Worm (Caenorhabditis elegans) whole organism, L1 larva: Measurements from ENCODE around the gene srh-4.

Source experiments
- C16A3.4 ChIP-seq: fragments of 150-350 bp; optimal IDR thresholded peaks from 2 replicates; lab custom pipeline; 2014; ENCODE audit warnings: missing biosample characterization, missing genetic modification characterization
- C34B4.2 ChIP-seq: sonication (generic microtip); optimal IDR thresholded peaks from 2 replicates; lab custom pipeline; 2017; ENCODE audit warnings: mild to moderate bottlenecking, missing genetic modification characterization, missing compliant biosample characterization
- F16B12.6 ChIP-seq: fragments of 150-350 bp; optimal IDR thresholded peaks from 2 replicates; lab custom pipeline; 2014; ENCODE audit warnings: missing biosample characterization, missing genetic modification characterization
- Y116A8C.19 ChIP-seq: sonication (generic microtip); optimal IDR thresholded peaks from 2 replicates; lab custom pipeline; 2016; ENCODE audit warnings: missing compliant biosample characterization, missing genetic modification characterization, borderline replicate concordance
- aha-1 ChIP-seq: fragments of 150-350 bp; optimal IDR thresholded peaks from 2 replicates; lab custom pipeline; 2014; ENCODE audit warnings: missing biosample characterization, missing genetic modification characterization
- alr-1 ChIP-seq: fragments of 200-800 bp; sonication (Bioruptor generic); optimal IDR thresholded peaks from 2 replicates; lab custom pipeline; 2018; ENCODE audit warnings: borderline replicate concordance, mild to moderate bottlenecking, missing genetic modification characterization, missing compliant biosample characterization
- blmp-1 ChIP-seq: fragments of 150-350 bp; optimal IDR thresholded peaks from 2 replicates; lab custom pipeline; 2014; ENCODE audit warnings: missing biosample characterization, missing genetic modification characterization
- ceh-63 ChIP-seq: fragments of 200-800 bp; sonication (Bioruptor generic); optimal IDR thresholded peaks from 2 replicates; lab custom pipeline; 2018; ENCODE audit warnings: mild to moderate bottlenecking, missing genetic modification characterization, missing compliant biosample characterization
- ceh-8 ChIP-seq: fragments of 200-800 bp; sonication (Bioruptor generic); optimal IDR thresholded peaks from 2 replicates; lab custom pipeline; 2018; ENCODE audit warnings: mild to moderate bottlenecking, missing genetic modification characterization, moderate library complexity, missing compliant biosample characterization
- ceh-82 ChIP-seq, 3 experiments: fragments of 150-350 bp in 1 of 3; sonication (generic microtip) in 2 of 3; optimal IDR thresholded peaks; 2 replicates each; lab custom pipeline; 2014 to 2017; ENCODE audit warnings: missing biosample characterization in 3 of 3, missing genetic modification characterization in 3 of 3
- dpl-1 ChIP-seq, 3 experiments: fragments of 150-350 bp in 2 of 3; sonication (generic microtip) in 1 of 3; optimal IDR thresholded peaks; 2 replicates each; lab custom pipeline; 2014 to 2017; ENCODE audit warnings: missing biosample characterization in 3 of 3, missing genetic modification characterization in 3 of 3, missing genetic modification reagents in 3 of 3
- efl-1 ChIP-seq, 4 experiments: fragments of 150-350 bp; optimal IDR thresholded peaks in 3 of 4; peaks in 1 of 4; 1 replicate in 1 of 4; 2 replicates in 3 of 4; lab custom pipeline; 2014; ENCODE audit warnings: missing biosample characterization in 2 of 4, missing genetic modification characterization in 2 of 4, missing genetic modification reagents in 2 of 4
- elt-2 ChIP-seq: sonication (generic microtip); optimal IDR thresholded peaks from 2 replicates; lab custom pipeline; 2016; ENCODE audit warnings: missing genetic modification characterization, mild to moderate bottlenecking, inconsistent platforms, missing compliant biosample characterization, missing genetic modification reagents
- elt-3 ChIP-seq, 6 experiments: fragments of 150-350 bp in 1 of 6; sonication (generic microtip); optimal IDR thresholded peaks; 2 replicates each; lab custom pipeline; 2017 to 2018; ENCODE audit warnings: missing biosample characterization in 6 of 6, missing genetic modification characterization in 6 of 6, inconsistent platforms in 1 of 6
- fkh-8 ChIP-seq: sonication (generic microtip); optimal IDR thresholded peaks from 2 replicates; lab custom pipeline; 2016; ENCODE audit warnings: mild to moderate bottlenecking, missing genetic modification characterization, missing compliant biosample characterization
- hpl-2 ChIP-seq: fragments of 150-350 bp; optimal IDR thresholded peaks from 2 replicates; lab custom pipeline; 2014; ENCODE audit warnings: missing biosample characterization, missing genetic modification reagents, missing genetic modification characterization
- lin-35 ChIP-seq, 2 experiments: fragments of 150-350 bp; optimal IDR thresholded peaks; 2 replicates each; lab custom pipeline; 2014; ENCODE audit warnings: missing biosample characterization in 2 of 2, missing genetic modification characterization in 2 of 2, missing genetic modification reagents in 2 of 2
- mab-9 ChIP-seq: fragments of 200-800 bp; sonication (Bioruptor generic); IDR thresholded peaks from 2 replicates; pipeline ENCODE4 v1.3.6; 2022; ENCODE audit warnings: missing genetic modification reagents, missing genetic modification characterization, missing compliant biosample characterization
- mef-2 ChIP-seq: fragments of 150-350 bp; optimal IDR thresholded peaks from 2 replicates; lab custom pipeline; 2014; ENCODE audit warnings: missing biosample characterization, missing genetic modification characterization
- nhr-11 ChIP-seq: fragments of 150-350 bp; optimal IDR thresholded peaks from 2 replicates; lab custom pipeline; 2014; ENCODE audit warnings: missing biosample characterization, missing genetic modification characterization
- nhr-20 ChIP-seq: sonication (generic microtip); optimal IDR thresholded peaks from 2 replicates; lab custom pipeline; 2016; ENCODE audit warnings: mild to moderate bottlenecking, missing genetic modification characterization, missing compliant biosample characterization
- nhr-237 ChIP-seq: fragments of 150-350 bp; optimal IDR thresholded peaks from 2 replicates; lab custom pipeline; 2014; ENCODE audit warnings: missing biosample characterization, missing genetic modification characterization
- nhr-71 ChIP-seq: sonication (generic microtip); optimal IDR thresholded peaks from 2 replicates; lab custom pipeline; 2016; ENCODE audit warnings: mild to moderate bottlenecking, missing genetic modification characterization, moderate library complexity, missing compliant biosample characterization
- nhr-85 ChIP-seq: sonication (generic microtip); peaks from one replicate; lab custom pipeline; 2016; ENCODE audit warnings: missing genetic modification characterization, inconsistent platforms, missing compliant biosample characterization
- nhr-90 ChIP-seq: sonication (generic microtip); optimal IDR thresholded peaks from 2 replicates; lab custom pipeline; 2016; ENCODE audit warnings: mild to moderate bottlenecking, missing genetic modification characterization, missing compliant biosample characterization; ENCODE audit not compliant: poor library complexity
- rnt-1 ChIP-seq: sonication (generic microtip); optimal IDR thresholded peaks from 2 replicates; lab custom pipeline; 2016; ENCODE audit warnings: mild to moderate bottlenecking, missing genetic modification characterization, moderate library complexity, missing compliant biosample characterization
- snu-23 ChIP-seq: sonication (generic microtip); optimal IDR thresholded peaks from 2 replicates; lab custom pipeline; 2016; ENCODE audit warnings: missing genetic modification characterization, missing compliant biosample characterization
- tbx-2 ChIP-seq: sonication (generic microtip); optimal IDR thresholded peaks from 2 replicates; lab custom pipeline; 2016; ENCODE audit warnings: missing genetic modification characterization, missing compliant biosample characterization
- tlp-1 ChIP-seq: fragments of 150-350 bp; optimal IDR thresholded peaks from 2 replicates; lab custom pipeline; 2014; ENCODE audit warnings: missing biosample characterization, missing genetic modification characterization
- unc-130 ChIP-seq: fragments of 150-350 bp; optimal IDR thresholded peaks from 2 replicates; lab custom pipeline; 2017; ENCODE audit warnings: missing biosample characterization, missing genetic modification characterization, inconsistent platforms
- unc-62 ChIP-seq: fragments of 150-350 bp; optimal IDR thresholded peaks from 2 replicates; lab custom pipeline; 2014; ENCODE audit warnings: missing biosample characterization, missing genetic modification reagents, missing genetic modification characterization
- unc-86 ChIP-seq: sonication (generic microtip); optimal IDR thresholded peaks from 2 replicates; lab custom pipeline; 2016; ENCODE audit warnings: missing genetic modification characterization, missing compliant biosample characterization
- zip-4 ChIP-seq: fragments of 200-800 bp; sonication (Bioruptor generic); optimal IDR thresholded peaks from 2 replicates; lab custom pipeline; 2018; ENCODE audit warnings: mild to moderate bottlenecking, missing genetic modification characterization, moderate library complexity, missing compliant biosample characterization
- ztf-11 ChIP-seq, 2 experiments: sonication (generic microtip); optimal IDR thresholded peaks; 2 replicates each; lab custom pipeline; 2016 to 2017; ENCODE audit warnings: missing genetic modification characterization in 2 of 2, missing biosample characterization in 1 of 2, missing compliant biosample characterization in 1 of 2
- ztf-4 ChIP-seq: fragments of 150-350 bp; optimal IDR thresholded peaks from 2 replicates; lab custom pipeline; 2014; ENCODE audit warnings: missing biosample characterization, missing genetic modification characterization

The srh-4 gene

ce11 chrV:3968929-3969328 lies 41.3 kb upstream of the srh-4 start:
- TF ChIP-seq elt-2 (tag; lab: Kevin White, UChicago) (no peak), hpl-2 (GFP tag; lab: Kevin White, UChicago) (no peak), ztf-11 (tag; optimal IDR thresholded peaks at IDR 0.05; lab: Kevin White, UChicago) (no peak), F16B12.6 (tag; lab: Kevin White, UChicago) (no peak), unc-86 (tag; lab: Kevin White, UChicago) (no peak), mef-2 (tag; lab: Kevin White, UChicago) (no peak), ztf-4 (tag; lab: Kevin White, UChicago) (no peak), unc-62 (no peak), rnt-1 (tag; lab: Kevin White, UChicago) (no peak), nhr-90 (tag; lab: Kevin White, UChicago) (no peak), C16A3.4 (tag; lab: Kevin White, UChicago) (no peak), Y116A8C.19 (no peak), ceh-63 (no peak), unc-130 (tag; lab: Kevin White, UChicago) (no peak), nhr-20 (tag; lab: Kevin White, UChicago) (no peak), mab-9 (GFP tag; lab: Robert Waterston, UW) (no peak), efl-1 (optimal IDR thresholded peaks at IDR 0.05; lab: Kevin White, UChicago) (no peak), efl-1 (GFP tag; optimal IDR thresholded peaks at IDR 0.05 in 1 of 2; lab: Kevin White, UChicago) (no peak), tlp-1 (tag; lab: Kevin White, UChicago) (no peak)

- no peak for TF ChIP-seq fkh-8 (tag; lab: Kevin White, UChicago)
- peak in 1 of 2 experiments; percentile 2 for TF ChIP-seq lin-35 (GFP tag; optimal IDR thresholded peaks at IDR 0.05; lab: Kevin White, UChicago)
- peak; percentile 44 for TF ChIP-seq nhr-20 (tag; lab: Kevin White, UChicago)
- TF ChIP-seq tbx-2 (tag; lab: Kevin White, UChicago), result no peak
- peak; percentile 50 for TF ChIP-seq elt-2 (tag; lab: Kevin White, UChicago)
Observed at ce11 chrV:3969664-3970063, 40.6 kb upstream of the srh-4 start.

ce11 chrV:3970410-3970809 lies 39.9 kb upstream of the srh-4 start, which contains the start of gene cyp-34A9:
Gene cyp-34A9 (minus strand): TSS chrV:3970540.
- peak; percentile 13 for TF ChIP-seq nhr-71
- TF ChIP-seq nhr-20 (tag; lab: Kevin White, UChicago), result peak; percentile 69
- TF ChIP-seq nhr-237 (tag; lab: Kevin White, UChicago), result no peak
- peak in 4 of 6 experiments; percentile 3 to 65 (median 30) for TF ChIP-seq elt-3 (tag; optimal IDR thresholded peaks at IDR 0.05; lab: Kevin White, UChicago)
- peak; percentile 66 for TF ChIP-seq elt-2 (tag; lab: Kevin White, UChicago)
- no peak for TF ChIP-seq dpl-1 (GFP tag; optimal IDR thresholded peaks at IDR 0.05; lab: Kevin White, UChicago)
- TF ChIP-seq nhr-11 (tag; lab: Kevin White, UChicago), result no peak
- TF ChIP-seq nhr-85 (tag; lab: Kevin White, UChicago), result peak; percentile 4
- TF ChIP-seq zip-4 (GFP tag; lab: Kevin White, UChicago), result no peak
- TF ChIP-seq ceh-82 (tag; optimal IDR thresholded peaks at IDR 0.05; lab: Kevin White, UChicago), result no peak
- no peak for TF ChIP-seq ceh-8
- TF ChIP-seq nhr-90 (tag; lab: Kevin White, UChicago), result peak; percentile 8
- TF ChIP-seq lin-35 (GFP tag; optimal IDR thresholded peaks at IDR 0.05; lab: Kevin White, UChicago), result peak in 1 of 2 experiments; percentile 14
- no peak for TF ChIP-seq mab-9 (GFP tag; lab: Robert Waterston, UW)

ce11 chrV:3972846-3973245 lies 37.4 kb upstream of the srh-4 start, which contains the start of gene cyp-34A10:
Gene cyp-34A10 (minus strand): TSS chrV:3972991.
- TF ChIP-seq aha-1 (tag; lab: Kevin White, UChicago) (no peak), C34B4.2 (tag; lab: Kevin White, UChicago) (no peak), snu-23 (GFP tag; lab: Kevin White, UChicago) (no peak), blmp-1 (no peak), ceh-63 (no peak), alr-1 (no peak), nhr-85 (tag; lab: Kevin White, UChicago) (no peak), rnt-1 (tag; lab: Kevin White, UChicago) (no peak)
